Fruit fly (Drosophila melanogaster) Kc167 (cell line): ENCODE results near the gene IntS2.

Experiments
- Myc ChIP-seq: fragments of >200 bp; optimal IDR thresholded peaks from 2 replicates; lab custom pipeline; 2017; ENCODE audit warnings: missing external identifiers
- Sin3A ChIP-seq: fragments of >200 bp; optimal IDR thresholded peaks from 2 replicates; lab custom pipeline; 2018; ENCODE audit warnings: missing external identifiers
- h ChIP-seq: fragments of >200 bp; optimal IDR thresholded peaks from 3 replicates; lab custom pipeline; 2018; ENCODE audit warnings: missing external identifiers
- insv ChIP-seq: fragments of >200 bp; optimal IDR thresholded peaks from 3 replicates; lab custom pipeline; 2018; ENCODE audit warnings: missing external identifiers
- psq ChIP-seq: fragments of >200 bp; optimal IDR thresholded peaks from 2 replicates; lab custom pipeline; 2017; ENCODE audit warnings: missing external identifiers
- ttk ChIP-seq: sonication (Bioruptor generic); optimal IDR thresholded peaks from 2 replicates; lab custom pipeline; 2017; ENCODE audit warnings: missing external identifiers

IntS2 gene

dm6 chrX:17651998-17652738, 4.5 kb downstream of the IntS2 start, which contains the start of gene RhoGAPp190:
Gene RhoGAPp190 (minus strand): TSS chrX:17652562.
- TF ChIP-seq ttk (lab: Kevin White, UChicago) = no peak
- no peak for TF ChIP-seq h (lab: Kevin White, UChicago)
- TF ChIP-seq insv = no peak
- no peak for TF ChIP-seq psq (lab: Kevin White, UChicago)
- TF ChIP-seq Sin3A (lab: Kevin White, UChicago) = no peak
- TF ChIP-seq Myc = no peak

- no peak for TF ChIP-seq insv
- no peak for TF ChIP-seq ttk (lab: Kevin White, UChicago)
- no peak for TF ChIP-seq h (lab: Kevin White, UChicago)
- TF ChIP-seq Myc = no peak
- no peak for TF ChIP-seq Sin3A (lab: Kevin White, UChicago)
- no peak for TF ChIP-seq psq (lab: Kevin White, UChicago)
Measured at dm6 chrX:17651216-17651997, 5.2 kb downstream of the IntS2 start.

dm6 chrX:17640837-17641236, 15.8 kb downstream of the IntS2 start:
- no peak for TF ChIP-seq Myc
- no peak for TF ChIP-seq h (lab: Kevin White, UChicago)
- no peak for TF ChIP-seq psq (lab: Kevin White, UChicago)
- TF ChIP-seq ttk (lab: Kevin White, UChicago) = no peak
- no peak for TF ChIP-seq insv
- no peak for TF ChIP-seq Sin3A (lab: Kevin White, UChicago)

dm6 chrX:17636001-17636400, 20.6 kb downstream of the IntS2 start, which contains the start of the genes CG8289 and CG5800:
Gene CG8289 (minus strand): TSS chrX:17636044.
Gene CG5800 (plus strand): TSS chrX:17636281.
- no peak for TF ChIP-seq Sin3A (lab: Kevin White, UChicago)
- no peak for TF ChIP-seq h (lab: Kevin White, UChicago)
- no peak for TF ChIP-seq ttk (lab: Kevin White, UChicago)
- TF ChIP-seq insv = no peak
- TF ChIP-seq psq (lab: Kevin White, UChicago) = no peak
- no peak for TF ChIP-seq Myc

dm6 chrX:17631996-17632612, 24.5 kb downstream of the IntS2 start, which contains the start of the genes corolla and ND-24:
Gene corolla (minus strand): TSS chrX:17632047.
Gene ND-24 (plus strand): TSS chrX:17632089.
- TF ChIP-seq h (lab: Kevin White, UChicago) = no peak
- TF ChIP-seq psq (lab: Kevin White, UChicago) = peak; percentile 37

dm6 chrX:17629317-17629716, 27.3 kb downstream of the IntS2 start, which contains the start of gene CG8326:
Gene CG8326 (minus strand): TSS chrX:17629492.
- TF ChIP-seq insv (no peak), Sin3A (lab: Kevin White, UChicago) (no peak), h (lab: Kevin White, UChicago) (no peak), psq (lab: Kevin White, UChicago) (no peak), Myc (no peak), ttk (lab: Kevin White, UChicago) (no peak)

- no peak for TF ChIP-seq Sin3A (lab: Kevin White, UChicago)
- no peak for TF ChIP-seq psq (lab: Kevin White, UChicago)
- TF ChIP-seq Myc = no peak
- no peak for TF ChIP-seq ttk (lab: Kevin White, UChicago)
- no peak for TF ChIP-seq h (lab: Kevin White, UChicago)
- TF ChIP-seq insv = no peak
Measured at dm6 chrX:17627090-17627992, 29.3 kb downstream of the IntS2 start, which contains the start of gene stas. Gene stas (minus strand): TSS chrX:17627895.

dm6 chrX:17625833-17626232, 30.8 kb downstream of the IntS2 start:
- TF ChIP-seq Myc (no peak), ttk (lab: Kevin White, UChicago) (no peak), insv (no peak), h (lab: Kevin White, UChicago) (no peak), psq (lab: Kevin White, UChicago) (no peak), Sin3A (lab: Kevin White, UChicago) (no peak)

dm6 chrX:17624983-17625401, 31.6 kb downstream of the IntS2 start:
- TF ChIP-seq h (lab: Kevin White, UChicago) (no peak), psq (lab: Kevin White, UChicago) (no peak), Myc (no peak), insv (no peak), ttk (lab: Kevin White, UChicago) (no peak), Sin3A (lab: Kevin White, UChicago) (no peak)

- TF ChIP-seq Myc = no peak
- no peak for TF ChIP-seq insv
- TF ChIP-seq ttk (lab: Kevin White, UChicago) = no peak
- no peak for TF ChIP-seq psq (lab: Kevin White, UChicago)
- no peak for TF ChIP-seq Sin3A (lab: Kevin White, UChicago)
Measured at dm6 chrX:17624223-17624982, 32.2 kb downstream of the IntS2 start.
